Fruit fly (Drosophila melanogaster) whole organism, prepupa: ENCODE results near the gene ppl.

Source experiments
- Blimp-1 ChIP-seq: fragments of 200-800 bp; sonication (Bioruptor generic); optimal IDR thresholded peaks from 3 replicates; lab custom pipeline; 2017; ENCODE audit warnings: missing biosample characterization, missing genetic modification characterization, mild to moderate bottlenecking, moderate library complexity, missing genetic modification reagents
- CG10669 ChIP-seq: fragments of 200-800 bp; sonication (Bioruptor generic); optimal IDR thresholded peaks from 3 replicates; lab custom pipeline; 2018; ENCODE audit warnings: missing biosample characterization, mild to moderate bottlenecking, missing genetic modification characterization, moderate library complexity
- CG11294 ChIP-seq: fragments of 200-800 bp; sonication (Bioruptor generic); IDR thresholded peaks from 2 replicates; pipeline ENCODE4 v1.3.6; 2022; ENCODE audit warnings: missing biosample characterization, missing genetic modification characterization
- CG11902 ChIP-seq: fragments of 200-800 bp; sonication (Bioruptor generic); optimal IDR thresholded peaks from 3 replicates; lab custom pipeline; 2016; ENCODE audit warnings: missing biosample characterization, missing genetic modification characterization
- CG15336 ChIP-seq: fragments of 200-800 bp; sonication (Bioruptor generic); IDR thresholded peaks from 2 replicates; pipeline ENCODE4 v1.3.6; 2022; ENCODE audit warnings: missing biosample characterization, missing genetic modification characterization
- CG1621 ChIP-seq: fragments of 200-800 bp; sonication (Bioruptor generic); optimal IDR thresholded peaks from 3 replicates; lab custom pipeline; 2018; ENCODE audit warnings: missing biosample characterization, mild to moderate bottlenecking, missing genetic modification characterization
- CG16779 ChIP-seq: fragments of 200-800 bp; sonication (Bioruptor generic); optimal IDR thresholded peaks from 3 replicates; lab custom pipeline; 2017; ENCODE audit warnings: missing biosample characterization, mild to moderate bottlenecking, missing genetic modification characterization
- CG3032 ChIP-seq: fragments of 200-800 bp; optimal IDR thresholded peaks from 2 replicates; lab custom pipeline; 2019; ENCODE audit warnings: missing biosample characterization, mild to moderate bottlenecking, missing genetic modification characterization, moderate library complexity
- CG32006 ChIP-seq: fragments of 200-800 bp; sonication (Bioruptor generic); optimal IDR thresholded peaks from 3 replicates; lab custom pipeline; 2017; ENCODE audit warnings: missing biosample characterization, mild to moderate bottlenecking, missing genetic modification characterization
- CG34406 ChIP-seq: fragments of 200-800 bp; sonication (Bioruptor generic); optimal IDR thresholded peaks from 3 replicates; lab custom pipeline; 2016; ENCODE audit warnings: missing biosample characterization, missing genetic modification characterization
- CG3919 ChIP-seq: fragments of 200-800 bp; sonication (Bioruptor generic); optimal IDR thresholded peaks from 3 replicates; lab custom pipeline; 2016; ENCODE audit warnings: missing biosample characterization, missing genetic modification characterization
- CG4318 ChIP-seq: fragments of 200-800 bp; sonication (Bioruptor generic); optimal IDR thresholded peaks from 3 replicates; lab custom pipeline; 2017; ENCODE audit warnings: missing biosample characterization, mild to moderate bottlenecking, missing genetic modification characterization
- CG6163 ChIP-seq: fragments of 200-800 bp; sonication (Bioruptor generic); IDR thresholded peaks from 3 replicates; pipeline ENCODE4 v1.3.6; 2022; ENCODE audit warnings: missing biosample characterization, missing genetic modification characterization
- CG6276 ChIP-seq: fragments of 200-800 bp; sonication (Bioruptor generic); optimal IDR thresholded peaks from 2 replicates; lab custom pipeline; 2017; ENCODE audit warnings: missing biosample characterization, mild to moderate bottlenecking, missing genetic modification characterization
- CG6792 ChIP-seq: fragments of 200-800 bp; sonication (Bioruptor generic); optimal IDR thresholded peaks from 3 replicates; lab custom pipeline; 2016; ENCODE audit warnings: missing biosample characterization, missing genetic modification characterization
- CG6808 ChIP-seq: fragments of 200-800 bp; sonication (Bioruptor generic); optimal IDR thresholded peaks from 3 replicates; lab custom pipeline; 2017; ENCODE audit warnings: missing biosample characterization, missing genetic modification characterization, mild to moderate bottlenecking, moderate library complexity, missing genetic modification reagents
- CG6854 ChIP-seq: fragments of 200-800 bp; sonication (Bioruptor generic); optimal IDR thresholded peaks from 2 replicates; lab custom pipeline; 2017; ENCODE audit warnings: missing biosample characterization, mild to moderate bottlenecking, missing genetic modification characterization
- CG8319 ChIP-seq: fragments of 200-800 bp; sonication (Bioruptor generic); optimal IDR thresholded peaks from 3 replicates; lab custom pipeline; 2016; ENCODE audit warnings: missing biosample characterization, missing genetic modification characterization
- CG8632 ChIP-seq: fragments of 200-800 bp; sonication (Bioruptor generic); optimal IDR thresholded peaks from 3 replicates; lab custom pipeline; 2016; ENCODE audit warnings: missing biosample characterization, missing genetic modification characterization
- CG9139 ChIP-seq: fragments of 200-800 bp; sonication (Bioruptor generic); optimal IDR thresholded peaks from 3 replicates; lab custom pipeline; 2017; ENCODE audit warnings: missing biosample characterization, mild to moderate bottlenecking, missing genetic modification characterization
- Eip75B ChIP-seq: fragments of 200-800 bp; sonication (Bioruptor generic); optimal IDR thresholded peaks from 3 replicates; lab custom pipeline; 2016; ENCODE audit warnings: missing biosample characterization, missing genetic modification characterization
- Eip78C ChIP-seq: fragments of 200-800 bp; sonication (Bioruptor generic); peaks from one replicate; lab custom pipeline; 2016; ENCODE audit warnings: missing biosample characterization, missing genetic modification characterization
- Eip93F ChIP-seq: fragments of 200-800 bp; sonication (Bioruptor generic); optimal IDR thresholded peaks from 2 replicates; lab custom pipeline; 2016; ENCODE audit warnings: missing biosample characterization, mild to moderate bottlenecking, missing genetic modification characterization
- Ets21C ChIP-seq: fragments of 200-800 bp; sonication (Bioruptor generic); optimal IDR thresholded peaks from 3 replicates; lab custom pipeline; 2016; ENCODE audit warnings: missing biosample characterization, missing genetic modification characterization
- Ets96B ChIP-seq: fragments of 200-800 bp; optimal IDR thresholded peaks from 2 replicates; lab custom pipeline; 2019; ENCODE audit warnings: missing biosample characterization, mild to moderate bottlenecking, missing genetic modification characterization, moderate library complexity
- Gug ChIP-seq: fragments of 200-800 bp; sonication (Bioruptor generic); IDR thresholded peaks from 2 replicates; pipeline ENCODE4 v1.3.6; 2022; ENCODE audit warnings: missing biosample characterization, missing genetic modification characterization
- Hr38 ChIP-seq: sonication (Bioruptor generic); optimal IDR thresholded peaks from 2 replicates; lab custom pipeline; 2016; ENCODE audit warnings: missing biosample characterization, missing genetic modification characterization
- Hr39 ChIP-seq: fragments of 200-800 bp; sonication (Bioruptor generic); optimal IDR thresholded peaks from 2 replicates; lab custom pipeline; 2016; ENCODE audit warnings: missing biosample characterization, missing genetic modification characterization
- Hr4 ChIP-seq: fragments of 200-800 bp; sonication (Bioruptor generic); optimal IDR thresholded peaks from 3 replicates; lab custom pipeline; 2016; ENCODE audit warnings: missing biosample characterization, missing genetic modification characterization
- Lpt ChIP-seq: fragments of 200-800 bp; sonication (Bioruptor generic); optimal IDR thresholded peaks from 3 replicates; lab custom pipeline; 2016; ENCODE audit warnings: missing biosample characterization, missing genetic modification characterization
- Met ChIP-seq: fragments of 200-800 bp; sonication (Bioruptor generic); optimal IDR thresholded peaks from 3 replicates; lab custom pipeline; 2016; ENCODE audit warnings: missing biosample characterization, missing genetic modification characterization
- OdsH ChIP-seq: fragments of 200-800 bp; sonication (Bioruptor generic); optimal IDR thresholded peaks from 3 replicates; lab custom pipeline; 2016; ENCODE audit warnings: missing biosample characterization, missing genetic modification characterization
- Smox ChIP-seq: fragments of 200-800 bp; sonication (Bioruptor generic); optimal IDR thresholded peaks from 3 replicates; lab custom pipeline; 2016; ENCODE audit warnings: missing biosample characterization, missing genetic modification characterization
- Sox102F ChIP-seq: fragments of 200-800 bp; sonication (Bioruptor generic); optimal IDR thresholded peaks from 2 replicates; lab custom pipeline; 2016; ENCODE audit warnings: missing biosample characterization, mild to moderate bottlenecking, missing genetic modification characterization
- Sox14 ChIP-seq: fragments of 200-800 bp; sonication (Bioruptor generic); optimal IDR thresholded peaks from 3 replicates; lab custom pipeline; 2016; ENCODE audit warnings: missing biosample characterization, missing genetic modification characterization
- Sox15 ChIP-seq: fragments of 200-800 bp; sonication (Bioruptor generic); optimal IDR thresholded peaks from 3 replicates; lab custom pipeline; 2016; ENCODE audit warnings: missing biosample characterization, missing genetic modification characterization
- achi ChIP-seq: fragments of 200-800 bp; sonication (Bioruptor generic); optimal IDR thresholded peaks from 3 replicates; lab custom pipeline; 2016; ENCODE audit warnings: missing biosample characterization, missing genetic modification characterization
- acj6 ChIP-seq: fragments of 200-800 bp; sonication (Bioruptor generic); optimal IDR thresholded peaks from 3 replicates; lab custom pipeline; 2016; ENCODE audit warnings: missing biosample characterization, missing genetic modification characterization
- cyc ChIP-seq: fragments of 200-800 bp; sonication (Bioruptor generic); optimal IDR thresholded peaks from 3 replicates; lab custom pipeline; 2016; ENCODE audit warnings: missing biosample characterization, missing genetic modification characterization
- dac ChIP-seq: fragments of 200-800 bp; sonication (Bioruptor generic); optimal IDR thresholded peaks from 2 replicates; lab custom pipeline; 2017; ENCODE audit warnings: missing biosample characterization, mild to moderate bottlenecking, missing genetic modification characterization
- dsx ChIP-seq: fragments of 200-800 bp; optimal IDR thresholded peaks from 3 replicates; lab custom pipeline; 2019; ENCODE audit warnings: missing biosample characterization, mild to moderate bottlenecking, missing genetic modification characterization, moderate library complexity; ENCODE audit not compliant: poor library complexity, severe bottlenecking
- eg ChIP-seq: fragments of 200-800 bp; sonication (Bioruptor generic); IDR thresholded peaks from 3 replicates; pipeline ENCODE4 v1.3.6; 2022; ENCODE audit warnings: missing biosample characterization, missing genetic modification characterization
- esn ChIP-seq: fragments of 200-800 bp; sonication (Bioruptor generic); optimal IDR thresholded peaks from 2 replicates; lab custom pipeline; 2016; ENCODE audit warnings: missing biosample characterization, mild to moderate bottlenecking, missing genetic modification characterization, moderate library complexity
- fd59A ChIP-seq: fragments of 200-800 bp; sonication (Bioruptor generic); optimal IDR thresholded peaks from 2 replicates; lab custom pipeline; 2017; ENCODE audit warnings: missing biosample characterization, mild to moderate bottlenecking, missing genetic modification characterization, missing genetic modification reagents
- fkh ChIP-seq: fragments of 200-800 bp; sonication (Bioruptor generic); optimal IDR thresholded peaks from 3 replicates; lab custom pipeline; 2017; ENCODE audit warnings: missing biosample characterization, mild to moderate bottlenecking, missing genetic modification characterization, moderate library complexity
- lz ChIP-seq: fragments of 200-800 bp; sonication (Bioruptor generic); optimal IDR thresholded peaks from 3 replicates; lab custom pipeline; 2016; ENCODE audit warnings: missing biosample characterization, missing genetic modification characterization
- net ChIP-seq: fragments of 200-800 bp; sonication (Bioruptor generic); optimal IDR thresholded peaks from 3 replicates; lab custom pipeline; 2016; ENCODE audit warnings: missing biosample characterization, missing genetic modification characterization
- pdm3 ChIP-seq: fragments of 200-800 bp; sonication (Bioruptor generic); optimal IDR thresholded peaks from 3 replicates; lab custom pipeline; 2016; ENCODE audit warnings: missing biosample characterization, missing genetic modification characterization
- salr ChIP-seq, 2 experiments: fragments of 200-800 bp; sonication (Bioruptor generic); optimal IDR thresholded peaks; 3 replicates each; lab custom pipeline; 2016 to 2018; ENCODE audit warnings: missing biosample characterization in 2 of 2, missing genetic modification characterization in 2 of 2, mild to moderate bottlenecking in 1 of 2
- ss ChIP-seq, 2 experiments: fragments of 200-800 bp; sonication (Bioruptor generic); optimal IDR thresholded peaks; 2 replicates in 1 of 2; 3 replicates in 1 of 2; lab custom pipeline; 2017 to 2018; ENCODE audit warnings: mild to moderate bottlenecking in 2 of 2, missing biosample characterization in 2 of 2, missing genetic modification characterization in 2 of 2, moderate library complexity in 1 of 2
- svp ChIP-seq: fragments of 200-800 bp; sonication (Bioruptor generic); peaks from one replicate; lab custom pipeline; 2016; ENCODE audit warnings: missing biosample characterization, missing genetic modification characterization
- vri ChIP-seq: fragments of 200-800 bp; sonication (Bioruptor generic); optimal IDR thresholded peaks from 3 replicates; lab custom pipeline; 2016; ENCODE audit warnings: missing biosample characterization, mild to moderate bottlenecking, missing genetic modification characterization

The ppl gene

DNA sequence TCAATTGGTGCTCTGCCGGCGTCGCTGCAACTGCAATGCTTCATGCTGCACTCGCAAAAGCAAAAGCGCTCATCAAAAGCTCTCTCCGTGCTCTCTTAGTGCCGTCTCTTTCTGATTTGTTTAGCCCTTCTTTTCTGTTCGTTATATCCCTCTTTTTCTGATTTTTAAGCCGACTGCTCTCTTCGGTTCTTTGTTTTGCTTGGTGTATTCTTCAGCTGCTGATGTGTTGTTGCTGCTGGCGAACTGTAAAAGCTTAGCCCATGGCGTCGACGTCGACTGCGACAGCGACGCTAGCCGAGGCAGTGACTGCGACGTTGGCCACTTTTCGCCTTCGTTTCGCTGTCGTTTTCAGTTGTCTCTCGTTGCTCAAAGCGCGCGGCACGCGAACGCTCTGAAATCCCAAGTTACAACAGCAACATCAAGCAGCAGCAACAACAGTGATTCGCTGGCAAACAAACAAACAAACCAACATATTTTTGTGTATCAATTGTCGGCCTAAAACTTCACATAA is 41.3 kb downstream of the ppl start:
- TF ChIP-seq Smox, result no peak
- TF ChIP-seq svp, result peak; percentile 74
- peak; percentile 54; the same call in 2 of the 3 replicates for TF ChIP-seq eg
- peak; percentile 25 for TF ChIP-seq lz (GFP tag; lab: Kevin White, UChicago)
- TF ChIP-seq Eip75B (GFP tag; lab: Kevin White, UChicago), result peak; percentile 41
- TF ChIP-seq CG34406 (GFP tag; lab: Kevin White, UChicago), result no peak
- no peak for TF ChIP-seq CG6808 (GFP tag; lab: Kevin White, UChicago)
- no peak for TF ChIP-seq CG3032 (tag; lab: Kevin White, UChicago)
- peak; percentile 7 for TF ChIP-seq Lpt
- TF ChIP-seq Met, result no peak
- TF ChIP-seq CG1621 (tag; lab: Kevin White, UChicago), result no peak
- no peak for TF ChIP-seq achi (GFP tag; lab: Kevin White, UChicago)
- TF ChIP-seq Hr39 (GFP tag; lab: Kevin White, UChicago), result no peak
- peak; percentile 14 for TF ChIP-seq esn (GFP tag; lab: Kevin White, UChicago)
- no peak for TF ChIP-seq dac (GFP tag; lab: Kevin White, UChicago)
- peak; percentile 24 for TF ChIP-seq Eip93F (GFP tag; lab: Kevin White, UChicago)
- no peak for TF ChIP-seq CG8632
- TF ChIP-seq Hr4 (GFP tag; lab: Kevin White, UChicago), result no peak
- no peak for TF ChIP-seq CG8319 (GFP tag; lab: Kevin White, UChicago)
- no peak for TF ChIP-seq fd59A (GFP tag; lab: Kevin White, UChicago)
- TF ChIP-seq CG15336, result peak; percentile 64
- TF ChIP-seq CG11902 (GFP tag; lab: Kevin White, UChicago), result no peak
- peak; percentile 34 for TF ChIP-seq net (GFP tag; lab: Kevin White, UChicago)
- TF ChIP-seq Blimp-1 (GFP tag; lab: Kevin White, UChicago), result peak; percentile 87
- no peak for TF ChIP-seq Ets21C (GFP tag; lab: Kevin White, UChicago)
- no peak for TF ChIP-seq pdm3 (GFP tag; lab: Kevin White, UChicago)
- TF ChIP-seq CG32006 (GFP tag; lab: Kevin White, UChicago), result no peak
- TF ChIP-seq ss (GFP tag; optimal IDR thresholded peaks at IDR 0.05; lab: Kevin White, UChicago), result peak; percentile 29 to 55
- TF ChIP-seq CG6792, result no peak
- no peak for TF ChIP-seq CG6276 (GFP tag; lab: Kevin White, UChicago)
- TF ChIP-seq CG3919 (GFP tag; lab: Kevin White, UChicago), result peak; percentile 47
- peak; percentile 22 for TF ChIP-seq dsx
- TF ChIP-seq Hr38 (GFP tag; lab: Kevin White, UChicago), result no peak
- TF ChIP-seq CG10669, result no peak
- no peak for TF ChIP-seq salr (GFP tag; optimal IDR thresholded peaks at IDR 0.05; lab: Kevin White, UChicago)
- no peak for TF ChIP-seq acj6 (GFP tag; lab: Kevin White, UChicago)
- TF ChIP-seq Sox14 (GFP tag; lab: Kevin White, UChicago), result peak; percentile 58
- TF ChIP-seq CG9139 (GFP tag; lab: Kevin White, UChicago), result peak; percentile 39
- peak; percentile 79 for TF ChIP-seq CG6854 (GFP tag; lab: Kevin White, UChicago)
- no peak for TF ChIP-seq CG11294
- no peak for TF ChIP-seq vri (GFP tag; lab: Kevin White, UChicago)
- peak; percentile 89 for TF ChIP-seq Eip78C (GFP tag; lab: Kevin White, UChicago)
- TF ChIP-seq cyc (GFP tag; lab: Kevin White, UChicago), result no peak
- TF ChIP-seq OdsH (GFP tag; lab: Kevin White, UChicago), result no peak
- TF ChIP-seq CG6163 (GFP tag; lab: Robert Waterston, UW), result peak; percentile 56; the same call in 1 of the 3 replicates
- peak; percentile 58 for TF ChIP-seq fkh
- TF ChIP-seq Sox102F, result peak; percentile 61
- TF ChIP-seq Sox15 (GFP tag; lab: Kevin White, UChicago), result no peak
- TF ChIP-seq Gug (GFP tag; lab: Robert Waterston, UW), result 0 out of 2 replicates have a peak, but pooled peaks have one; percentile 11
- TF ChIP-seq CG16779 (tag; lab: Kevin White, UChicago), result no peak
- TF ChIP-seq Ets96B (tag; lab: Kevin White, UChicago), result no peak
- TF ChIP-seq CG4318 (GFP tag; lab: Kevin White, UChicago), result no peak
